In the genomic region with DNA sequence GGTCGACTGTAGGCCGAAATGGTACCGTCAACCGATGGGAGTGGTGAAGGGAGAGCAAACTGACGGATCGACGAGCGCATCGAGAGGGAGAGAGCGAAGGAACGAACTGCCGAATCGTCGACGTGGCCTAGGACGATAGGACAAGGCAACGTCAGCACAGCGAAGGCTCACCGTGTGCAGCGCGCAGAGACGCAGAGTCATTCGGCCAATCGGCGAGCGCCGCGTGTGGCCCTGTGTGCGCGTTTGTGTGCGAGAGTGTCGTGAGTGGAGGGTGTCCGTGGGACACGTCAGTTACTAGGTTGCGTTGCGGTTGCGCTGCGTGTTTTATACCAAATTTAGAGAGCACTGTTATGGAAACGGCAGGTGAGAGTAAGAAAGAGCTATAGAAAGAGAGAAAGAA, we compare ENCODE assay signal across 2 worm cellular contexts.
TF ChIP-seq lines count a peak whose summit lies in the region.

A gene (minus strand): TSS at position 158 of the 400 bp plus-strand sequence.

TF ChIP-seq in whole organism, L4 larva, 104 proteins besides CTCF, POLR2A, EP300 and RAD21 (continued from another document):
- TF ChIP-seq ctbp-1 (GFP tag; IDR thresholded peaks at IDR 0.05; lab: Robert Waterston, UW) (peak; percentile 95), lim-7 (GFP tag; IDR thresholded peaks at IDR 0.05; lab: Robert Waterston, UW) (0 out of 2 replicates have a peak, but pooled peaks have one; percentile 50), mep-1 (tag; optimal IDR thresholded peaks at IDR 0.05; lab: Kevin White, UChicago) (peak; percentile 97), pqm-1 (tag; optimal IDR thresholded peaks at IDR 0.05; lab: Kevin White, UChicago) (peak; percentile 32), daf-8 (GFP tag; IDR thresholded peaks at IDR 0.05; lab: Robert Waterston, UW) (peak; percentile 79), aha-1 (tag; lab: Kevin White, UChicago) (peak; percentile 99), nhr-42 (GFP tag; IDR thresholded peaks at IDR 0.05; lab: Robert Waterston, UW) (peak; percentile 96), madf-9 (GFP tag; conservative IDR thresholded peaks at IDR 0.05; lab: Robert Waterston, UW) (peak; percentile 94), fkh-10 (GFP tag; optimal IDR thresholded peaks at IDR 0.05; lab: Kevin White, UChicago) (peak; percentile 91), F26F4.8 (GFP tag; conservative IDR thresholded peaks at IDR 0.05; lab: Robert Waterston, UW) (no peak), tra-1 (GFP tag; IDR thresholded peaks at IDR 0.05; lab: Robert Waterston, UW) (peak; percentile 98), lsy-2 (tag; optimal IDR thresholded peaks at IDR 0.05; lab: Kevin White, UChicago) (peak; percentile 90 to 96), ama-1 (optimal IDR thresholded peaks at IDR 0.05; lab: Kevin White, UChicago) (no peak), hlh-30 (tag; optimal IDR thresholded peaks at IDR 0.05; lab: Kevin White, UChicago; ENCODE audit: insufficient read depth) (peak; percentile 95), T20F7.1 (GFP tag; optimal IDR thresholded peaks at IDR 0.05; lab: Kevin White, UChicago) (peak; percentile 90), set-16 (GFP tag; IDR thresholded peaks at IDR 0.05; lab: Robert Waterston, UW) (peak; percentile 100), gei-8 (GFP tag; optimal IDR thresholded peaks at IDR 0.05; lab: Kevin White, UChicago) (peak; percentile 92), egl-43 (GFP tag; IDR thresholded peaks at IDR 0.05; lab: Robert Waterston, UW) (peak; percentile 96), ZK337.2 (GFP tag; IDR thresholded peaks at IDR 0.05; lab: Robert Waterston, UW) (no peak), Y75B8A.6 (GFP tag; IDR thresholded peaks at IDR 0.05; lab: Robert Waterston, UW) (peak; percentile 56; the same call in 1 of the 2 replicates), saeg-2 (GFP tag; IDR thresholded peaks at IDR 0.05; lab: Robert Waterston, UW) (peak; percentile 96), nhr-10 (tag; optimal IDR thresholded peaks at IDR 0.05; lab: Kevin White, UChicago) (peak; percentile 66), ceh-82 (tag; optimal IDR thresholded peaks at IDR 0.05; lab: Kevin White, UChicago) (no peak), zip-2 (tag; optimal IDR thresholded peaks at IDR 0.05; lab: Kevin White, UChicago) (no peak), duxl-1 (tag; optimal IDR thresholded peaks at IDR 0.05; lab: Kevin White, UChicago; ENCODE audit: poor library complexity) (peak; percentile 86), ztf-11 (tag; optimal IDR thresholded peaks at IDR 0.05; lab: Kevin White, UChicago) (no peak), nhr-102 (tag; optimal IDR thresholded peaks at IDR 0.05; lab: Kevin White, UChicago) (peak; percentile 95), mdt-29 (GFP tag; IDR thresholded peaks at IDR 0.05; lab: Robert Waterston, UW) (peak; percentile 95), T26A8.4 (GFP tag; IDR thresholded peaks at IDR 0.05; lab: Robert Waterston, UW) (peak; percentile 95), rbr-2 (tag; optimal IDR thresholded peaks at IDR 0.05; lab: Kevin White, UChicago) (peak; percentile 97), Y105C5A.15 (GFP tag; IDR thresholded peaks at IDR 0.05; lab: Robert Waterston, UW) (no peak), jun-1 (tag; optimal IDR thresholded peaks at IDR 0.05; lab: Kevin White, UChicago) (peak; percentile 92), nhr-77 (tag; optimal IDR thresholded peaks at IDR 0.05; lab: Kevin White, UChicago) (peak; percentile 89), dmd-8 (GFP tag; IDR thresholded peaks at IDR 0.05; lab: Robert Waterston, UW) (no peak), R02D3.7 (tag; optimal IDR thresholded peaks at IDR 0.05; lab: Kevin White, UChicago) (no peak), mxl-2 (GFP tag; conservative IDR thresholded peaks at IDR 0.05; lab: Robert Waterston, UW) (peak; percentile 67), Y5F2A.4 (GFP tag; optimal IDR thresholded peaks at IDR 0.05; lab: Kevin White, UChicago) (peak; percentile 43), daf-19 (GFP tag; conservative IDR thresholded peaks at IDR 0.05; lab: Robert Waterston, UW) (no peak), hif-1 (tag; optimal IDR thresholded peaks at IDR 0.05; lab: Kevin White, UChicago) (peak; percentile 62 to 92), Y48G9A.11 (GFP tag; IDR thresholded peaks at IDR 0.05; lab: Robert Waterston, UW) (peak; percentile 47; the same call in 1 of the 2 replicates), daf-16 (GFP tag; optimal IDR thresholded peaks at IDR 0.05; lab: Kevin White, UChicago) (peak; percentile 69 to 91), daf-16 (tag; optimal IDR thresholded peaks at IDR 0.05; lab: Kevin White, UChicago) (peak; percentile 79), ztf-7 (tag; optimal IDR thresholded peaks at IDR 0.05; lab: Kevin White, UChicago) (peak; percentile 65), tag-97 (GFP tag; IDR thresholded peaks at IDR 0.05; lab: Robert Waterston, UW) (no peak), sdz-12 (GFP tag; optimal IDR thresholded peaks at IDR 0.05; lab: Kevin White, UChicago) (peak; percentile 66), ceh-62 (tag; optimal IDR thresholded peaks at IDR 0.05; lab: Kevin White, UChicago) (no peak), nhr-111 (GFP tag; optimal IDR thresholded peaks at IDR 0.05; lab: Kevin White, UChicago) (no peak), mdl-1 (tag; optimal IDR thresholded peaks at IDR 0.05; lab: Kevin White, UChicago) (peak in 1 of 2 experiments; percentile 87), nhr-11 (tag; optimal IDR thresholded peaks at IDR 0.05; lab: Kevin White, UChicago) (peak; percentile 94), pha-4 (GFP tag; IDR thresholded peaks at IDR 0.05; lab: Robert Waterston, UW) (peak; percentile 96), pha-4 (tag; optimal IDR thresholded peaks at IDR 0.05; lab: Kevin White, UChicago) (no peak), ceh-32 (tag; optimal IDR thresholded peaks at IDR 0.05; lab: Kevin White, UChicago; ENCODE audit: poor library complexity) (peak; percentile 41)

TF ChIP-seq in whole organism, late embryonic, 69 proteins besides CTCF, POLR2A, EP300 and RAD21 (continued from another document):
- peak; percentile 94 for TF ChIP-seq tbx-2 (tag; optimal IDR thresholded peaks at IDR 0.05; lab: Kevin White, UChicago)
- TF ChIP-seq che-1 (tag; optimal IDR thresholded peaks at IDR 0.05; lab: Kevin White, UChicago), result peak; percentile 2
- TF ChIP-seq hlh-13 (GFP tag; optimal IDR thresholded peaks at IDR 0.05; lab: Kevin White, UChicago), result no peak
- no peak for TF ChIP-seq ceh-24 (tag; optimal IDR thresholded peaks at IDR 0.05; lab: Kevin White, UChicago)
- no peak for TF ChIP-seq Y22D7AL.16 (tag; optimal IDR thresholded peaks at IDR 0.05; lab: Kevin White, UChicago)
- TF ChIP-seq lim-6 (tag; optimal IDR thresholded peaks at IDR 0.05; lab: Kevin White, UChicago), result peak; percentile 40
- TF ChIP-seq fkh-10 (GFP tag; optimal IDR thresholded peaks at IDR 0.05; lab: Kevin White, UChicago), result no peak
- peak; percentile 59 for TF ChIP-seq ceh-30 (tag; optimal IDR thresholded peaks at IDR 0.05; lab: Kevin White, UChicago)
- no peak for TF ChIP-seq ama-1 (optimal IDR thresholded peaks at IDR 0.05; lab: Kevin White, UChicago)
